Fruit fly (Drosophila melanogaster) whole organism, embryonic: Measurements from ENCODE around the gene tub.

Source experiments
- Atf6 ChIP-seq: fragments of 200-800 bp; sonication (Bioruptor generic); IDR thresholded peaks from 2 replicates; pipeline ENCODE4 v1.3.6; 2022; ENCODE audit warnings: missing biosample characterization, missing genetic modification characterization
- Bgb ChIP-seq: fragments of 200-800 bp; sonication (Bioruptor generic); IDR thresholded peaks from 2 replicates; pipeline ENCODE4 v1.3.6; 2022; ENCODE audit warnings: missing biosample characterization, missing genetic modification characterization; ENCODE audit not compliant: partially characterized antibody
- Bteb2 ChIP-seq: fragments of 200-800 bp; sonication (Bioruptor generic); optimal IDR thresholded peaks from 2 replicates; lab custom pipeline; 2016; ENCODE audit warnings: missing biosample characterization, missing genetic modification characterization
- CG11696 ChIP-seq: fragments of 200-800 bp; sonication (Bioruptor generic); IDR thresholded peaks from 2 replicates; pipeline ENCODE4 v1.3.6; 2022; ENCODE audit warnings: missing biosample characterization, missing genetic modification characterization
- CG14860 ChIP-seq: fragments of 200-800 bp; sonication (Bioruptor generic); IDR thresholded peaks from 3 replicates; pipeline ENCODE4 v1.3.6; 2022; ENCODE audit warnings: missing biosample characterization, missing genetic modification characterization; ENCODE audit not compliant: partially characterized antibody
- CG1602 ChIP-seq: fragments of 200-800 bp; sonication (Bioruptor generic); optimal IDR thresholded peaks from 3 replicates; lab custom pipeline; 2016; ENCODE audit warnings: missing biosample characterization, missing genetic modification characterization
- CG30403 ChIP-seq: fragments of 200-800 bp; sonication (Bioruptor generic); optimal IDR thresholded peaks from 3 replicates; lab custom pipeline; 2016; ENCODE audit warnings: missing biosample characterization, missing genetic modification characterization
- CG4617 ChIP-seq: fragments of 200-800 bp; sonication (Bioruptor generic); optimal IDR thresholded peaks from 3 replicates; lab custom pipeline; 2016; ENCODE audit warnings: missing biosample characterization, missing genetic modification characterization, borderline replicate concordance
- CG5245 ChIP-seq: fragments of 200-800 bp; sonication (Bioruptor generic); optimal IDR thresholded peaks from 3 replicates; lab custom pipeline; 2016; ENCODE audit warnings: missing biosample characterization, missing genetic modification characterization
- CG5953 ChIP-seq: fragments of 200-800 bp; sonication (Bioruptor generic); IDR thresholded peaks from 2 replicates; pipeline ENCODE4 v1.3.6; 2022; ENCODE audit warnings: missing biosample characterization, missing genetic modification characterization
- CG6689 ChIP-seq: fragments of 200-800 bp; sonication (Bioruptor generic); IDR thresholded peaks from 2 replicates; pipeline ENCODE4 v1.3.6; 2022; ENCODE audit warnings: missing biosample characterization, missing genetic modification characterization
- CG6854 ChIP-seq: fragments of 200-800 bp; sonication (Bioruptor generic); optimal IDR thresholded peaks from 3 replicates; lab custom pipeline; 2017; ENCODE audit warnings: missing biosample characterization, mild to moderate bottlenecking, missing genetic modification characterization
- CG8281 ChIP-seq: fragments of 200-800 bp; sonication (Bioruptor generic); optimal IDR thresholded peaks from 2 replicates; lab custom pipeline; 2018; ENCODE audit warnings: missing biosample characterization, mild to moderate bottlenecking, missing genetic modification characterization, moderate library complexity
- CG9797 ChIP-seq: fragments of 200-800 bp; sonication (Bioruptor generic); optimal IDR thresholded peaks from 3 replicates; lab custom pipeline; 2018; ENCODE audit warnings: missing biosample characterization, mild to moderate bottlenecking, missing genetic modification characterization
- Dad ChIP-seq: fragments of 200-800 bp; sonication (Bioruptor generic); optimal IDR thresholded peaks from 3 replicates; lab custom pipeline; 2016; ENCODE audit warnings: missing biosample characterization, missing genetic modification characterization
- Dek ChIP-seq: fragments of 200-800 bp; sonication (Bioruptor generic); optimal IDR thresholded peaks from 3 replicates; lab custom pipeline; 2019; ENCODE audit warnings: missing biosample characterization, mild to moderate bottlenecking, missing genetic modification characterization, moderate library complexity
- Dfd ChIP-seq, 2 experiments: fragments of >200 bp; optimal IDR thresholded peaks; 2 replicates each; lab custom pipeline; 2017; ENCODE audit warnings: missing biosample characterization in 2 of 2, missing genetic modification characterization in 2 of 2
- Hr3 ChIP-seq: fragments of 200-800 bp; sonication (Bioruptor generic); optimal IDR thresholded peaks from 3 replicates; lab custom pipeline; 2016; ENCODE audit warnings: missing biosample characterization, missing genetic modification characterization
- Kr ChIP-seq: fragments of 200-800 bp; sonication (Bioruptor generic); optimal IDR thresholded peaks from 2 replicates; lab custom pipeline; 2017; ENCODE audit warnings: missing biosample characterization, mild to moderate bottlenecking, missing genetic modification characterization
- Lim3 ChIP-seq: fragments of 200-800 bp; sonication (Bioruptor generic); IDR thresholded peaks from 2 replicates; pipeline ENCODE4 v1.3.6; 2022; ENCODE audit warnings: missing biosample characterization, missing genetic modification characterization
- MESR4 ChIP-seq: fragments of 200-800 bp; sonication (Bioruptor generic); optimal IDR thresholded peaks from 2 replicates; lab custom pipeline; 2018; ENCODE audit warnings: missing biosample characterization, mild to moderate bottlenecking, missing genetic modification characterization, moderate library complexity
- Max ChIP-seq: fragments of 200-800 bp; sonication (Bioruptor generic); optimal IDR thresholded peaks from 2 replicates; lab custom pipeline; 2016; ENCODE audit warnings: missing biosample characterization, mild to moderate bottlenecking, missing genetic modification characterization
- Mes4 ChIP-seq: fragments of 200-800 bp; sonication (Bioruptor generic); optimal IDR thresholded peaks from 2 replicates; lab custom pipeline; 2016; ENCODE audit warnings: missing biosample characterization, missing genetic modification characterization
- Mrtf ChIP-seq: fragments of 200-800 bp; sonication (Bioruptor generic); IDR thresholded peaks from 3 replicates; pipeline ENCODE4 v1.3.6; 2022; ENCODE audit warnings: missing biosample characterization, missing genetic modification characterization
- NfI ChIP-seq: fragments of 200-800 bp; sonication (Bioruptor generic); optimal IDR thresholded peaks from 3 replicates; lab custom pipeline; 2018; ENCODE audit warnings: missing biosample characterization, mild to moderate bottlenecking, missing genetic modification characterization, moderate library complexity
- Oli ChIP-seq: fragments of 200-800 bp; sonication (Bioruptor generic); optimal IDR thresholded peaks from 2 replicates; lab custom pipeline; 2018; ENCODE audit warnings: missing biosample characterization, mild to moderate bottlenecking, missing genetic modification characterization, moderate library complexity
- Sox100B ChIP-seq: fragments of 200-800 bp; sonication (Bioruptor generic); optimal IDR thresholded peaks from 3 replicates; lab custom pipeline; 2018; ENCODE audit warnings: missing biosample characterization, mild to moderate bottlenecking, missing genetic modification characterization
- Trl ChIP-seq, 3 experiments: fragments of >200 bp in 2 of 3; fragments of 200-800 bp in 1 of 3; sonication (Bioruptor generic) in 1 of 3; optimal IDR thresholded peaks; 2 replicates in 1 of 3; 3 replicates in 2 of 3; lab custom pipeline; 2016 to 2017; ENCODE audit warnings: missing biosample characterization in 1 of 3, missing genetic modification characterization in 1 of 3
- al ChIP-seq: fragments of 200-800 bp; sonication (Bioruptor generic); IDR thresholded peaks from 2 replicates; pipeline ENCODE4 v1.3.6; 2022; ENCODE audit warnings: missing biosample characterization, missing genetic modification characterization
- btn ChIP-seq: fragments of 200-800 bp; sonication (Bioruptor generic); optimal IDR thresholded peaks from 2 replicates; lab custom pipeline; 2016; ENCODE audit warnings: missing biosample characterization, missing genetic modification characterization
- crc ChIP-seq: fragments of 200-800 bp; sonication (Bioruptor generic); optimal IDR thresholded peaks from 2 replicates; lab custom pipeline; 2016; ENCODE audit warnings: missing biosample characterization, missing genetic modification characterization
- da ChIP-seq: fragments of 200-800 bp; sonication (Bioruptor generic); optimal IDR thresholded peaks from 2 replicates; lab custom pipeline; 2016; ENCODE audit warnings: missing biosample characterization, missing genetic modification characterization
- ewg ChIP-seq: fragments of 200-800 bp; sonication (Bioruptor generic); optimal IDR thresholded peaks from 3 replicates; lab custom pipeline; 2017; ENCODE audit warnings: mild to moderate bottlenecking, missing biosample characterization, missing genetic modification reagents, missing genetic modification characterization
- fu2 ChIP-seq: fragments of 200-800 bp; sonication (Bioruptor generic); optimal IDR thresholded peaks from 2 replicates; lab custom pipeline; 2016; ENCODE audit warnings: missing biosample characterization, missing genetic modification characterization
- ham ChIP-seq: fragments of 200-800 bp; sonication (Bioruptor generic); IDR thresholded peaks from 2 replicates; pipeline ENCODE4 v1.3.6; 2022; ENCODE audit warnings: missing biosample characterization, missing genetic modification characterization
- hb ChIP-seq: fragments of 200-800 bp; sonication (Bioruptor generic); IDR thresholded peaks from 3 replicates; pipeline ENCODE4 v1.3.6; 2022; ENCODE audit warnings: missing biosample characterization, missing genetic modification characterization; ENCODE audit not compliant: partially characterized antibody
- insv ChIP-seq, 2 experiments: fragments of 200-800 bp; sonication (Bioruptor generic); optimal IDR thresholded peaks; 3 replicates each; lab custom pipeline; 2016 to 2018; ENCODE audit warnings: missing biosample characterization in 2 of 2, missing genetic modification characterization in 2 of 2
- lab ChIP-seq: fragments of 200-800 bp; sonication (Bioruptor generic); optimal IDR thresholded peaks from 3 replicates; lab custom pipeline; 2017; ENCODE audit warnings: missing biosample characterization, missing genetic modification characterization, mild to moderate bottlenecking, moderate library complexity, missing genetic modification reagents
- lmd ChIP-seq: fragments of 200-800 bp; sonication (Bioruptor generic); IDR thresholded peaks from 2 replicates; pipeline ENCODE4 v1.3.6; 2022; ENCODE audit warnings: missing biosample characterization, missing genetic modification characterization
- mirr ChIP-seq: fragments of 200-800 bp; sonication (Bioruptor generic); optimal IDR thresholded peaks from 3 replicates; lab custom pipeline; 2018; ENCODE audit warnings: missing biosample characterization, mild to moderate bottlenecking, missing genetic modification characterization
- mld ChIP-seq: fragments of 200-800 bp; sonication (Bioruptor generic); IDR thresholded peaks from 3 replicates; pipeline ENCODE4 v1.3.6; 2022; ENCODE audit warnings: missing biosample characterization, missing genetic modification characterization; ENCODE audit not compliant: partially characterized antibody
- onecut ChIP-seq: fragments of 200-800 bp; sonication (Bioruptor generic); IDR thresholded peaks from 2 replicates; pipeline ENCODE4 v1.3.6; 2022; ENCODE audit warnings: missing biosample characterization, missing genetic modification characterization
- pum ChIP-seq: fragments of 200-800 bp; sonication (Bioruptor generic); optimal IDR thresholded peaks from 2 replicates; lab custom pipeline; 2016; ENCODE audit warnings: missing biosample characterization, missing genetic modification characterization
- run ChIP-seq: fragments of 200-800 bp; sonication (Bioruptor generic); optimal IDR thresholded peaks from 3 replicates; lab custom pipeline; 2018; ENCODE audit warnings: missing biosample characterization, mild to moderate bottlenecking, missing genetic modification characterization
- sens ChIP-seq: fragments of 200-800 bp; sonication (Bioruptor generic); peaks from one replicate; lab custom pipeline; 2016; ENCODE audit warnings: missing biosample characterization, missing genetic modification characterization
- seq ChIP-seq: fragments of 200-800 bp; sonication (Bioruptor generic); IDR thresholded peaks from 2 replicates; pipeline ENCODE4 v1.3.6; 2022; ENCODE audit warnings: missing biosample characterization, missing genetic modification characterization
- stc ChIP-seq: fragments of 200-800 bp; sonication (Bioruptor generic); IDR thresholded peaks from 2 replicates; pipeline ENCODE4 v1.3.6; 2022; ENCODE audit warnings: missing biosample characterization, missing genetic modification characterization
- stwl ChIP-seq: fragments of 200-800 bp; sonication (Bioruptor generic); optimal IDR thresholded peaks from 3 replicates; lab custom pipeline; 2018; ENCODE audit warnings: missing biosample characterization, mild to moderate bottlenecking, missing genetic modification characterization, moderate library complexity
- unpg ChIP-seq: fragments of 200-800 bp; sonication (Bioruptor generic); optimal IDR thresholded peaks from 3 replicates; lab custom pipeline; 2018; ENCODE audit warnings: missing biosample characterization, mild to moderate bottlenecking, missing genetic modification characterization, moderate library complexity
- wek ChIP-seq: fragments of 200-800 bp; sonication (Bioruptor generic); optimal IDR thresholded peaks from 3 replicates; lab custom pipeline; 2018; ENCODE audit warnings: missing biosample characterization, mild to moderate bottlenecking, missing genetic modification characterization, moderate library complexity
- zf30C ChIP-seq: fragments of 200-800 bp; sonication (Bioruptor generic); optimal IDR thresholded peaks from 3 replicates; lab custom pipeline; 2018; ENCODE audit warnings: missing biosample characterization, mild to moderate bottlenecking, missing genetic modification characterization

tub gene

dm6 chr3R:4387490-4387889 lies at the start of gene tub (continued):
- no peak for TF ChIP-seq zf30C (GFP tag; lab: Kevin White, UChicago)
- TF ChIP-seq Lim3: no peak
- TF ChIP-seq Bteb2 (GFP tag; lab: Kevin White, UChicago): no peak
- peak; percentile 17 for TF ChIP-seq da
- TF ChIP-seq NfI (GFP tag; lab: Kevin White, UChicago): peak; percentile 59
- peak; percentile 12 for TF ChIP-seq pum (GFP tag; lab: Kevin White, UChicago)
- peak; percentile 20 for TF ChIP-seq Hr3 (GFP tag; lab: Kevin White, UChicago)
- no peak for TF ChIP-seq btn
- peak; percentile 38; the same call in 1 of the 2 replicates for TF ChIP-seq lmd (GFP tag; lab: Robert Waterston, UW)
- TF ChIP-seq CG30403 (GFP tag; lab: Kevin White, UChicago): peak; percentile 41
- TF ChIP-seq hb (GFP tag; lab: Robert Waterston, UW): no peak
- no peak for TF ChIP-seq run (tag; lab: Kevin White, UChicago)
- no peak for TF ChIP-seq crc
- TF ChIP-seq unpg (GFP tag; lab: Kevin White, UChicago): no peak
- TF ChIP-seq Oli (tag; lab: Kevin White, UChicago): no peak
- peak; percentile 84 for TF ChIP-seq CG9797 (GFP tag; lab: Kevin White, UChicago)
- peak; percentile 21 for TF ChIP-seq Mes4
- TF ChIP-seq CG5245 (GFP tag; lab: Kevin White, UChicago): peak; percentile 30
- 0 out of 2 replicates have a peak, but pooled peaks have one; percentile 25 for TF ChIP-seq CG6689
- TF ChIP-seq ham (GFP tag; lab: Robert Waterston, UW): no peak
- no peak for TF ChIP-seq Sox100B (GFP tag; lab: Kevin White, UChicago)
- TF ChIP-seq al: no peak
- TF ChIP-seq Kr (GFP tag; lab: Kevin White, UChicago): no peak
- TF ChIP-seq CG8281 (tag; lab: Kevin White, UChicago): no peak
- no peak; the same call in 1 of the 2 replicates for TF ChIP-seq CG5953 (GFP tag; lab: Robert Waterston, UW)
- TF ChIP-seq ewg (GFP tag; lab: Kevin White, UChicago): peak; percentile 35
- peak; percentile 8 for TF ChIP-seq Max (GFP tag; lab: Kevin White, UChicago)
- no peak for TF ChIP-seq CG6854 (GFP tag; lab: Kevin White, UChicago)
- TF ChIP-seq CG1602 (GFP tag; lab: Kevin White, UChicago): peak; percentile 7
- peak; percentile 28 for TF ChIP-seq Dad (GFP tag; lab: Kevin White, UChicago)
- TF ChIP-seq CG11696: no peak
- peak; percentile 19; the same call in 1 of the 2 replicates for TF ChIP-seq Bgb
- peak; percentile 73 for TF ChIP-seq stwl (tag; lab: Kevin White, UChicago)
- no peak for TF ChIP-seq lab (GFP tag; lab: Kevin White, UChicago)
- TF ChIP-seq MESR4: peak; percentile 85
- TF ChIP-seq Dfd (GFP tag; optimal IDR thresholded peaks at IDR 0.05; lab: Kevin White, UChicago): no peak
- peak; percentile 98 for TF ChIP-seq wek (GFP tag; lab: Kevin White, UChicago)
- no peak for TF ChIP-seq Mrtf
- TF ChIP-seq mld (GFP tag; lab: Robert Waterston, UW): no peak
- TF ChIP-seq Dek: no peak
- TF ChIP-seq stc: no peak
- no peak for TF ChIP-seq seq
- TF ChIP-seq mirr: no peak
- no peak for TF ChIP-seq CG14860
- TF ChIP-seq insv (GFP tag; optimal IDR thresholded peaks at IDR 0.05; lab: Kevin White, UChicago): peak in 1 of 2 experiments; percentile 8
- peak; percentile 32; the same call in 1 of the 2 replicates for TF ChIP-seq Atf6 (GFP tag; lab: Robert Waterston, UW)
- TF ChIP-seq Trl (optimal IDR thresholded peaks at IDR 0.05; lab: Kevin White, UChicago): peak in 1 of 2 experiments; percentile 7
- TF ChIP-seq Trl (GFP tag; optimal IDR thresholded peaks at IDR 0.05; lab: Kevin White, UChicago): peak; percentile 10
- no peak for TF ChIP-seq fu2 (GFP tag; lab: Kevin White, UChicago)
- peak; percentile 11; the same call in 1 of the 2 replicates for TF ChIP-seq onecut (GFP tag; lab: Robert Waterston, UW)
- peak; percentile 91 for TF ChIP-seq sens
- peak; percentile 69 for TF ChIP-seq CG4617 (GFP tag; lab: Kevin White, UChicago)
